Fruit fly (Drosophila melanogaster): ENCODE measurements around the gene CG10237.

CG10237 gene

DNA sequence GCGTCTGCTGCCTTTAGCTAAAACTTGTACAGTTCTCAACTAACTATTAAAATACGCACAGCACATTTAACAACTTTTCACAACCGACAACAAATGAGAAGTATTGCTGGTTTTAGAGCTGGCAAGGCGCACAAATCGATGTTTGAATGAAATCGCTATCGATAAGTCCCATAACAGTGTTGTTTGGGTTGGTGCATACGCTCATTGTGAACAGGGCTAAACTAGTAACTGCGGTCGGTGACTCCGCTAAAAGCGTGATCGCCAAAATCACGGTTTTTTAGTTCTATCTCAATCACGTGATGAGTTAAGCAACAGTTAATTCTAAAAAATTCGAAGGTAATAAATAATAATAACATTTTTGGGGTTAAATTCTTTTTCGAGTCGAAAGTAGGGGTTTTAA lies 10.9 kb upstream of the CG10237 start, which contains the start of gene Top2 (continued):
- TF ChIP-seq Myb (GFP tag; optimal IDR thresholded peaks at IDR 0.05) = peak; percentile 89
- TF ChIP-seq CG11504 (tag; optimal IDR thresholded peaks at IDR 0.05) = peak; percentile 75
- TF ChIP-seq CG10321 (GFP tag; IDR thresholded peaks at IDR 0.05) = no peak
- TF ChIP-seq Pdp1 (GFP tag; optimal IDR thresholded peaks at IDR 0.05) = peak; percentile 6 to 86
- no peak for TF ChIP-seq sim (GFP tag; IDR thresholded peaks at IDR 0.05)
- no peak for TF ChIP-seq CG18011 (GFP tag; optimal IDR thresholded peaks at IDR 0.05)
- TF ChIP-seq mld (GFP tag; IDR thresholded peaks at IDR 0.05; ENCODE audit: partially characterized antibody) = peak; percentile 68; the same call in 1 of the 3 replicates

DNA sequence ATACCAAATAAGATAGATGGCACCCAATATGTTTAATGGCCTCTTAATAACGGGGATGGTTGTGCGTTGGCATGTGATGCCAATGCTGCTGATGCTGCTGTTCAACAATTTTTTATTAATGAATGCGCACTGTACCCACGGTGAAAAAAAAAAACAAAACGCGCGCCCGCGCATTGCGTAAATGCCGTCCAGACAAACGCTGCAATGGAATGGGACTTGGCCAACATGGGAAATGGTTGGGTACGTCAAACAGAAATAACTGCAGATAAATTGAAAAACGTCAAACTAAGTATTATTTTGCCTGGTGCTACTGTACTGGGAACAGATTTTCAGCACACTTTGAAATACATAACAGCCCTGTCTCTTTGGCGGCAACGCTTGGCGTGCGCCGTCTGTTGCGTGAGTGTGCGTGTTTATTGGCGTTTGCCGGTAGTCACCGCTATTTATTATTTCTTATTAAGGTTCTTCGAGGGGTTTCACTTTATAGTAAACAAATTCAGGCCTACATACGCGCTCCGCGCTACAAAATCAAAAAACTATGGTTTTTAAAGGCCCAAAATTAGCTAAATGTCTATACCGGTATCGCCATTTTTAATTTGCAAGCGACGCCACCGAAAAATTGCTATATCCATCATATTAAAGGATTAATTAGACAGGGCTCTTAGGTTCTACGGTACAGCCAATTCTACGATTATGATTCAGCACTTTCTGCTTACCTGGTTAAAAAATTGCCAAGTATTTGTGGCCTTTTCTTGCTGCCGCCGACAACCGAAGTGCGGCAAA lies 10.2 kb upstream of the CG10237 start:
- TF ChIP-seq unc-4 (GFP tag; IDR thresholded peaks at IDR 0.05; ENCODE audit: partially characterized antibody) (no peak), wek (GFP tag; optimal IDR thresholded peaks at IDR 0.05) (no peak), Ada2b (GFP tag; IDR thresholded peaks at IDR 0.05) (0 out of 2 replicates have a peak, but pooled peaks have one; percentile 13), tio (GFP tag; optimal IDR thresholded peaks at IDR 0.05) (no peak), insv (GFP tag; optimal IDR thresholded peaks at IDR 0.05) (no peak), CG34376 (GFP tag; optimal IDR thresholded peaks at IDR 0.05) (no peak), amos (GFP tag; IDR thresholded peaks at IDR 0.05; ENCODE audit: partially characterized antibody) (peak; percentile 7; the same call in 1 of the 2 replicates), CkIIα-i1 (GFP tag; IDR thresholded peaks at IDR 0.05) (no peak), CG12104 (GFP tag; optimal IDR thresholded peaks at IDR 0.05) (no peak), shn (GFP tag; optimal IDR thresholded peaks at IDR 0.05) (no peak), Dip3 (GFP tag; optimal IDR thresholded peaks at IDR 0.05) (peak; percentile 34), sim (GFP tag; IDR thresholded peaks at IDR 0.05) (no peak), CG3065 (GFP tag; optimal IDR thresholded peaks at IDR 0.05) (no peak), sna (GFP tag; IDR thresholded peaks at IDR 0.05; ENCODE audit: partially characterized antibody) (no peak; the same call in 1 of the 2 replicates), gcm (GFP tag; optimal IDR thresholded peaks at IDR 0.05) (no peak), Dad (GFP tag; optimal IDR thresholded peaks at IDR 0.05) (no peak), nom (GFP tag; optimal IDR thresholded peaks at IDR 0.05) (no peak), lov (optimal IDR thresholded peaks at IDR 0.05) (no peak), lov (GFP tag; IDR thresholded peaks at IDR 0.05) (no peak), Deaf1 (tag; optimal IDR thresholded peaks at IDR 0.05) (no peak), CG10147 (GFP tag; optimal IDR thresholded peaks at IDR 0.05) (no peak), CrebB (tag; optimal IDR thresholded peaks at IDR 0.05) (no peak), kah (GFP tag; optimal IDR thresholded peaks at IDR 0.05) (no peak), CG14050 (GFP tag; IDR thresholded peaks at IDR 0.05) (no peak; the same call in 2 of the 3 replicates), Abd-B (GFP tag; optimal IDR thresholded peaks at IDR 0.05) (no peak), CG3995 (GFP tag; optimal IDR thresholded peaks at IDR 0.05) (no peak), Sin3A (optimal IDR thresholded peaks at IDR 0.05) (no peak), CG14965 (GFP tag; optimal IDR thresholded peaks at IDR 0.05; ENCODE audit: borderline replicate concordance) (no peak), Lpt (GFP tag; optimal IDR thresholded peaks at IDR 0.05) (no peak), seq (GFP tag; IDR thresholded peaks at IDR 0.05) (no peak), Vsx1 (GFP tag; optimal IDR thresholded peaks at IDR 0.05) (no peak), CG2120 (GFP tag; optimal IDR thresholded peaks at IDR 0.05) (peak; percentile 43), CG8281 (tag; optimal IDR thresholded peaks at IDR 0.05) (no peak), CG32772 (GFP tag; IDR thresholded peaks at IDR 0.05) (peak; percentile 36; the same call in 1 of the 2 replicates), tup (GFP tag; optimal IDR thresholded peaks at IDR 0.05) (no peak), CG4282 (GFP tag; optimal IDR thresholded peaks at IDR 0.05) (no peak), emc (GFP tag; optimal IDR thresholded peaks at IDR 0.05) (no peak), CG3281 (GFP tag; optimal IDR thresholded peaks at IDR 0.05) (peak; percentile 99), eyg (GFP tag; optimal IDR thresholded peaks at IDR 0.05) (no peak), Drgx (GFP tag; IDR thresholded peaks at IDR 0.05) (peak; percentile 60), abd-A (tag; optimal IDR thresholded peaks at IDR 0.05) (no peak), MTF-1 (GFP tag; optimal IDR thresholded peaks at IDR 0.05; ENCODE audit: borderline replicate concordance) (no peak)
